Worm (Caenorhabditis elegans) whole organism, L2 larva: ENCODE measurements around the gene snr-5.

ENCODE experiments used
- R02D3.7 ChIP-seq: fragments of 150-350 bp; optimal IDR thresholded peaks from 2 replicates; lab custom pipeline; 2014; ENCODE audit warnings: missing biosample characterization, missing genetic modification characterization
- ZK546.5 ChIP-seq: sonication (generic microtip); optimal IDR thresholded peaks from 2 replicates; lab custom pipeline; 2017; ENCODE audit warnings: missing biosample characterization, missing genetic modification characterization
- ceh-82 ChIP-seq: fragments of 150-350 bp; optimal IDR thresholded peaks from 2 replicates; lab custom pipeline; 2014; ENCODE audit warnings: missing biosample characterization, missing genetic modification characterization
- elt-3 ChIP-seq: sonication (generic microtip); optimal IDR thresholded peaks from 2 replicates; lab custom pipeline; 2017; ENCODE audit warnings: missing biosample characterization, missing genetic modification characterization
- lin-11 ChIP-seq: fragments of 150-350 bp; sonication (generic microtip); optimal IDR thresholded peaks from 2 replicates; lab custom pipeline; 2014; ENCODE audit warnings: missing biosample characterization, missing genetic modification characterization, inconsistent platforms, mixed read lengths
- mab-5 ChIP-seq: fragments of 150-350 bp; optimal IDR thresholded peaks from 2 replicates; lab custom pipeline; 2014; ENCODE audit warnings: missing biosample characterization, missing genetic modification characterization
- nhr-11 ChIP-seq: fragments of 150-350 bp; optimal IDR thresholded peaks from 2 replicates; lab custom pipeline; 2014; ENCODE audit warnings: missing biosample characterization, missing genetic modification characterization
- skn-1 ChIP-seq: sonication (generic microtip); optimal IDR thresholded peaks from 2 replicates; lab custom pipeline; 2017; ENCODE audit warnings: missing biosample characterization, missing genetic modification characterization
- snpc-4 ChIP-seq: fragments of 150-350 bp; optimal IDR thresholded peaks from 2 replicates; lab custom pipeline; 2014; ENCODE audit warnings: missing biosample characterization, missing genetic modification characterization
- unc-55 ChIP-seq: fragments of 150-350 bp; sonication (generic microtip); optimal IDR thresholded peaks from 3 replicates; lab custom pipeline; 2014; ENCODE audit warnings: missing biosample characterization, missing genetic modification reagents, missing genetic modification characterization
- unc-62 ChIP-seq: fragments of 150-350 bp; optimal IDR thresholded peaks from 2 replicates; lab custom pipeline; 2014; ENCODE audit warnings: missing biosample characterization, missing genetic modification reagents, missing genetic modification characterization
- ztf-1 ChIP-seq: fragments of 200-800 bp; sonication (Bioruptor generic); conservative IDR thresholded peaks from 2 replicates; pipeline ENCODE4 v1.3.6; 2022; ENCODE audit warnings: missing genetic modification characterization, missing compliant biosample characterization

DNA sequence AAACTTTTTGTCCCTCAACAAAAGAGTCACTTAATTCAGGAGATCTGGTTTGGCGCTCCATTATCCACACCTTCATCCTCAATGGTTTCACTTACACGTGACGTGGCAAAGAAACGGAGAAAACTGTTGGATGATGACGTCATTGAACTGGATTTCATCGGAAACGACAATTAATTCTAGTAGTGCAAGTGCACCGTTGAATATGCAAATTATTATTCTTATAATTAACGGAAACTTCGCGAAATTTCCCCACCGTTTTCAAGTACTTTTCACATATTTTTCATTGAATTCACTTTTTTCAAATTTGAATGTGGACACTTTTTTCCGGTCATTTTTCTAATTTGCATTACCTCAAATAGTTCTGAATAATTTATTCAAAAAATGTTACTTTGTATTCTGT is 47.4 kb downstream of the snr-5 start, which contains the start of gene ZK688.1:
- TF ChIP-seq lin-11 (tag; lab: Kevin White, UChicago): no peak
- TF ChIP-seq unc-62: no peak
- no peak for TF ChIP-seq ceh-82 (tag; lab: Kevin White, UChicago)
- TF ChIP-seq unc-55 (GFP tag; lab: Kevin White, UChicago): no peak
- no peak for TF ChIP-seq ZK546.5 (tag; lab: Kevin White, UChicago)
- no peak for TF ChIP-seq elt-3 (tag; lab: Kevin White, UChicago)
- TF ChIP-seq snpc-4: no peak
- TF ChIP-seq skn-1 (tag; lab: Kevin White, UChicago): no peak
- TF ChIP-seq R02D3.7 (tag; lab: Kevin White, UChicago): no peak
- TF ChIP-seq nhr-11 (tag; lab: Kevin White, UChicago): no peak
- TF ChIP-seq ztf-1 (GFP tag; lab: Robert Waterston, UW): no peak
- no peak for TF ChIP-seq mab-5 (tag; lab: Kevin White, UChicago)
